Worm (Caenorhabditis elegans): Measurements from ENCODE around the gene clec-1.
A peak's percentile ranks its signal among the peaks of the same experiment; 100 is the strongest.

clec-1 gene

DNA sequence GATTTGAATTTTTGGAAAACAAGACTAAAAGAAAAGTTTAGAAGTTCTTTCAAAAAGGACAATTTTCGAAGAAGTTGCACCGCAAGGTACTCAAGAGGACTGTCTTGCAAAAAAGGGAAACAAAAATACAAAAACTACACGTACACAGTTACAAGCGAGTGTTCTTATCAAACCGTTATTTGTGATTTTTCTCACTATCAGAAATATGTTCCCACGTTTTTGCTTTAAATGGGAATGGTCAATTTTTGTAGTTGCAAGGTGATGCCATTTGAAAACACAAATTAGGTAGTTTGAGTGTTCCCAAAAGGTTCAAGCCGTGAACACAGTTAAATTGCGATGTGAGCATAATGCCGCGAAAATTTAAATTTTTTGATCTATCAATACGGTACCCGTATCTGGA lies 3.8 kb upstream of the clec-1 start (continued):
- no peak for TF ChIP-seq K12H6.12 (tag; optimal IDR thresholded peaks at IDR 0.05)
- no peak for TF ChIP-seq ztf-6 (GFP tag; IDR thresholded peaks at IDR 0.05)
- no peak for TF ChIP-seq nhr-179 (tag; optimal IDR thresholded peaks at IDR 0.05)

ce11 chrV:5697581-5697980 lies 2.4 kb upstream of the clec-1 start:
- TF ChIP-seq somi-1 (GFP tag; optimal IDR thresholded peaks at IDR 0.05): peak; percentile 57
- TF ChIP-seq Y79H2A.3 (GFP tag; conservative IDR thresholded peaks at IDR 0.05): no peak

- TF ChIP-seq egl-18 (GFP tag; IDR thresholded peaks at IDR 0.05) (no peak), mel-28 (tag; optimal IDR thresholded peaks at IDR 0.05; ENCODE audit: borderline replicate concordance) (no peak), Y95B8A.8 (GFP tag; IDR thresholded peaks at IDR 0.05) (no peak), Y53G8AR.9 (GFP tag; conservative IDR thresholded peaks at IDR 0.05) (0 out of 2 replicates have a peak, but pooled peaks have one; percentile 19), ZK185.1 (tag; optimal IDR thresholded peaks at IDR 0.05; ENCODE audit: poor library complexity, severe bottlenecking) (peak; percentile 39), ztf-28 (GFP tag; IDR thresholded peaks at IDR 0.05) (no peak)
These were observed 1.2 kb downstream of the clec-1 start for ce11 chrV:5701106-5701505.

ce11 chrV:5704467-5704866 lies 4.5 kb downstream of the clec-1 start:
- TF ChIP-seq madf-6 (GFP tag; IDR thresholded peaks at IDR 0.05): no peak
- TF ChIP-seq lir-1 (GFP tag; conservative IDR thresholded peaks at IDR 0.05): no peak
- no peak for TF ChIP-seq rpc-1 (optimal IDR thresholded peaks at IDR 0.05)
- no peak for TF ChIP-seq rpc-1 (tag; optimal IDR thresholded peaks at IDR 0.05)
- TF ChIP-seq lin-54 (GFP tag; optimal IDR thresholded peaks at IDR 0.05): no peak
- TF ChIP-seq snpc-4 (GFP tag; optimal IDR thresholded peaks at IDR 0.05): no peak
- TF ChIP-seq snpc-4 (tag; optimal IDR thresholded peaks at IDR 0.05): no peak
- TF ChIP-seq K12H6.12 (tag; optimal IDR thresholded peaks at IDR 0.05): no peak
- no peak for TF ChIP-seq lin-35 (GFP tag; optimal IDR thresholded peaks at IDR 0.05)

- TF ChIP-seq lsy-27 (tag; optimal IDR thresholded peaks at IDR 0.05; ENCODE audit: borderline replicate concordance, insufficient read depth): no peak
- no peak for TF ChIP-seq nhr-179 (tag; optimal IDR thresholded peaks at IDR 0.05)
- TF ChIP-seq ztf-6 (GFP tag; IDR thresholded peaks at IDR 0.05): no peak
- TF ChIP-seq pha-4 (tag; optimal IDR thresholded peaks at IDR 0.05): no peak
- TF ChIP-seq gei-17 (GFP tag; optimal IDR thresholded peaks at IDR 0.05): no peak
- TF ChIP-seq ceh-40 (GFP tag; IDR thresholded peaks at IDR 0.05): no peak
These were observed 5.6 kb downstream of the clec-1 start, which contains the start of gene peli-1 for ce11 chrV:5705510-5705909. Gene peli-1, plus strand, starts transcription at chrV:5705810.

ce11 chrV:5708331-5708730 lies 8.4 kb downstream of the clec-1 start:
- TF ChIP-seq egrh-3 (GFP tag; IDR thresholded peaks at IDR 0.05): no peak
- TF ChIP-seq ets-4 (GFP tag; optimal IDR thresholded peaks at IDR 0.05): no peak
- no peak for TF ChIP-seq C17E4.6 (GFP tag; IDR thresholded peaks at IDR 0.05)
- no peak for TF ChIP-seq Y56A3A.18 (GFP tag; IDR thresholded peaks at IDR 0.05)
- TF ChIP-seq rpc-1 (optimal IDR thresholded peaks at IDR 0.05): no peak
- no peak for TF ChIP-seq rpc-1 (tag; optimal IDR thresholded peaks at IDR 0.05)
- no peak for TF ChIP-seq ceh-91 (GFP tag; IDR thresholded peaks at IDR 0.05)
- no peak for TF ChIP-seq nhr-80 (tag; optimal IDR thresholded peaks at IDR 0.05)
- no peak for TF ChIP-seq bed-1 (GFP tag; IDR thresholded peaks at IDR 0.05)
- TF ChIP-seq mcd-1 (GFP tag; IDR thresholded peaks at IDR 0.05): no peak
- no peak for TF ChIP-seq akir-1 (GFP tag; optimal IDR thresholded peaks at IDR 0.05)
- no peak for TF ChIP-seq hlh-26 (GFP tag; conservative IDR thresholded peaks at IDR 0.05)
- TF ChIP-seq hsf-1 (GFP tag; IDR thresholded peaks at IDR 0.05): no peak
- TF ChIP-seq F37B4.10 (GFP tag; IDR thresholded peaks at IDR 0.05): no peak
- TF ChIP-seq chd-7 (tag; optimal IDR thresholded peaks at IDR 0.05): no peak
- no peak for TF ChIP-seq Y79H2A.3 (GFP tag; conservative IDR thresholded peaks at IDR 0.05)
- TF ChIP-seq F39B2.1 (GFP tag; IDR thresholded peaks at IDR 0.05): no peak
- no peak for TF ChIP-seq ztf-22 (GFP tag; optimal IDR thresholded peaks at IDR 0.05)

Measured in whole organism, young adult.